Worm (Caenorhabditis elegans) whole organism, early embryonic: ENCODE measurements around the gene ptr-8.
"Not testable (repeated sequence)": the region's sequence is repeated elsewhere in the genome, so short reads cannot be mapped to it uniquely, and the experiment has no call there.

Source experiments
- B0310.2 ChIP-seq: sonication (generic microtip); optimal IDR thresholded peaks from 2 replicates; lab custom pipeline; 2016; ENCODE audit warnings: mild to moderate bottlenecking, missing genetic modification characterization, missing compliant biosample characterization
- F13C5.2 ChIP-seq: sonication (generic microtip); optimal IDR thresholded peaks from 2 replicates; lab custom pipeline; 2017; ENCODE audit warnings: mild to moderate bottlenecking, missing genetic modification characterization, inconsistent platforms, missing compliant biosample characterization
- aly-1 ChIP-seq: sonication (generic microtip); optimal IDR thresholded peaks from 2 replicates; lab custom pipeline; 2016; ENCODE audit warnings: missing genetic modification characterization, missing compliant biosample characterization
- ama-1 ChIP-seq: fragments of 150-350 bp; optimal IDR thresholded peaks from 2 replicates; lab custom pipeline; 2014
- ceh-13 ChIP-seq: fragments of 200-800 bp; sonication (Bioruptor generic); optimal IDR thresholded peaks from 2 replicates; lab custom pipeline; 2018; ENCODE audit warnings: mild to moderate bottlenecking, missing genetic modification characterization, missing compliant biosample characterization
- ceh-36 ChIP-seq: sonication (generic microtip); optimal IDR thresholded peaks from 2 replicates; lab custom pipeline; 2016; ENCODE audit warnings: missing genetic modification characterization, inconsistent platforms, missing compliant biosample characterization
- ets-7 ChIP-seq: sonication (generic microtip); optimal IDR thresholded peaks from 2 replicates; lab custom pipeline; 2016; ENCODE audit warnings: missing genotype, missing genetic modification characterization, missing compliant biosample characterization
- flt-1 ChIP-seq: fragments of 200-800 bp; sonication (Bioruptor generic); IDR thresholded peaks from 2 replicates; pipeline ENCODE4 v1.3.6; 2022; ENCODE audit warnings: missing genetic modification characterization, missing compliant biosample characterization
- hmbx-1 ChIP-seq: sonication (generic microtip); optimal IDR thresholded peaks from 2 replicates; lab custom pipeline; 2016; ENCODE audit warnings: mild to moderate bottlenecking, missing genetic modification characterization, missing compliant biosample characterization
- hmg-4 ChIP-seq: fragments of 200-800 bp; sonication (Bioruptor generic); optimal IDR thresholded peaks from 2 replicates; lab custom pipeline; 2018; ENCODE audit warnings: mild to moderate bottlenecking, missing genetic modification characterization, missing compliant biosample characterization
- hnd-1 ChIP-seq: sonication (generic microtip); optimal IDR thresholded peaks from 2 replicates; lab custom pipeline; 2016; ENCODE audit warnings: missing genetic modification characterization, missing compliant biosample characterization
- pes-1 ChIP-seq: fragments of 200-800 bp; sonication (Bioruptor generic); IDR thresholded peaks from 2 replicates; pipeline ENCODE4 v1.3.6; 2022; ENCODE audit warnings: missing genetic modification reagents, missing genetic modification characterization, missing compliant biosample characterization
- scrt-1 ChIP-seq: fragments of 200-800 bp; sonication (Bioruptor generic); IDR thresholded peaks from 2 replicates; pipeline ENCODE4 v1.3.6; 2022; ENCODE audit warnings: missing genetic modification characterization, missing compliant biosample characterization
- sea-1 ChIP-seq: fragments of 200-800 bp; sonication (Bioruptor generic); conservative IDR thresholded peaks from 2 replicates; pipeline ENCODE4 v1.3.6; 2022; ENCODE audit warnings: missing genetic modification characterization, missing compliant biosample characterization
- tbx-11 ChIP-seq: fragments of 200-800 bp; sonication (Bioruptor generic); IDR thresholded peaks from 2 replicates; pipeline ENCODE4 v1.3.6; 2022; ENCODE audit warnings: missing genetic modification characterization, missing compliant biosample characterization
- tbx-37 ChIP-seq: fragments of 200-800 bp; sonication (Bioruptor generic); conservative IDR thresholded peaks from 2 replicates; pipeline ENCODE4 v1.3.6; 2022; ENCODE audit warnings: missing genetic modification reagents, missing genetic modification characterization, missing compliant biosample characterization
- tra-4 ChIP-seq: sonication (generic microtip); optimal IDR thresholded peaks from 2 replicates; lab custom pipeline; 2017; ENCODE audit warnings: missing genetic modification characterization, missing compliant biosample characterization

ptr-8 gene

DNA sequence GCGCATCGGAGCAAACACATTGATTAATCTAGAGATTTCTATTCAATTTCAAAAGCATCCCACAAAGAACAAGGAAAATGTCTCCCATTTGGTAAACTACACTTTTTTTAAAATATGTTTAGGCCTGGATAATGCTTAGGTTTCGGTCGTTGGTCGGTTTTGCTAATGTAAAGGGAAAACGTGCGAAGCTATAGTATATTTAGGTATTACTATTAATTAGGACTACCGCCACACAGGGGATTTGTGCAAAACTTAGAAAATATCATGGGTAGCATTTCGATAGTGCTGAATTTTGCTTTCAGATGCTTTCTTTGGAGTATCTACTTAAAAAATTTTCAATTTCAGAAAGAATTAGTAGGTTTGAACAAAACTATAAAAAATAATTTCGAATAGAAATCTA, 23.9 kb downstream of the ptr-8 start:
- TF ChIP-seq hmg-4 (GFP tag; lab: Kevin White, UChicago) = no peak
- TF ChIP-seq flt-1 (GFP tag; lab: Robert Waterston, UW) = no peak
- TF ChIP-seq B0310.2 (tag; lab: Kevin White, UChicago) = no peak
- TF ChIP-seq sea-1 (GFP tag; lab: Robert Waterston, UW) = no peak
- no peak for TF ChIP-seq ama-1 (lab: Kevin White, UChicago)
- no peak for TF ChIP-seq tra-4 (tag; lab: Kevin White, UChicago)

DNA sequence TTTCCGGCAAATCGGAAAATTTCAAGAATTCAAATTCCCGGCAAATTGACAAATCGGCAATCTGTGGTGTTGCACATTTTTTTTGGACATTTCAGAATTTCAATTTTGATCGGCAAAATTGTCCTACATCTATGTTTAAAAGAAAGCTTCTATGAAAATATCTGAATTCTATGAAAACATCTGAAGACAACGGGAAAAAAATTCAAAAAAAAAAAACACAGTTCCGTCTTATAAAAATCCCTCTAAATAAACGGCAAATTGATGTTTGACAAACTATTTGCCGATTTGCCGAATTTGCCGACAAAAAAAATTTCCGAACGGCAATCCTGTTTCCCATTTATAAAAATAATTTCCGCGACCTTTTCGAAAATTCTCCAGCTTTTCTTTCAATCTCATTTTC, 25.3 kb downstream of the ptr-8 start, which contains the start of gene F44F4.15:
Gene F44F4.15, plus strand, starts transcription at position 301 of the 400 bp plus-strand sequence.
- TF ChIP-seq pes-1 (GFP tag; lab: Robert Waterston, UW) (no peak), F13C5.2 (tag; lab: Kevin White, UChicago) (no peak), scrt-1 (no peak), ceh-36 (tag; lab: Kevin White, UChicago) (no peak), ceh-13 (GFP tag; lab: Kevin White, UChicago) (no peak), B0310.2 (tag; lab: Kevin White, UChicago) (no peak), sea-1 (GFP tag; lab: Robert Waterston, UW) (no peak), ama-1 (lab: Kevin White, UChicago) (no peak), ets-7 (no peak), aly-1 (tag; lab: Kevin White, UChicago) (no peak), hmbx-1 (tag; lab: Kevin White, UChicago) (no peak), flt-1 (GFP tag; lab: Robert Waterston, UW) (no peak), tbx-37 (GFP tag; lab: Robert Waterston, UW) (no peak), tra-4 (tag; lab: Kevin White, UChicago) (no peak), hnd-1 (no peak), tbx-11 (no peak), hmg-4 (GFP tag; lab: Kevin White, UChicago) (no peak)

DNA sequence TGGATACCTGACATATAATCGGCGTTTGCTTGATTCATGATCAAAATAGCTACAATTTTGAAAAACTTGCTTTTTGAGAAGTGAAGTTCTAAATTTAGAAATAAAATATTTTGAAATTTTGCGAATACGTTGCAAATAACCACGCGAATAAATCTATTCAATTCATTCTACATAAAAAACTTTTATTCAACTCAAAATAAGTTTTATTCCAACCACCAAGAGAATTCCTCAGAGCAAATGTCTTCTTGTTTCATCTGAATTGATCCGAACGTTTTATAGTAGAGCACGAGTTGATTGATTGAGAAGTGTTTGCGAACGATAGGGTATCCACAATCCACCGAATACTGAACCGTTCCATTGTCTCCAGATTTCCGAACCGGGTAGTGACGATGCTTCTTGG, 26.7 kb downstream of the ptr-8 start, which contains the start of gene F44F4.9:
Gene F44F4.9, minus strand, starts transcription at position 101 of the 400 bp plus-strand sequence.
- TF ChIP-seq sea-1 (GFP tag; lab: Robert Waterston, UW) (no peak), aly-1 (tag; lab: Kevin White, UChicago) (no peak), ets-7 (no peak), hnd-1 (no peak), B0310.2 (tag; lab: Kevin White, UChicago) (no peak)

DNA sequence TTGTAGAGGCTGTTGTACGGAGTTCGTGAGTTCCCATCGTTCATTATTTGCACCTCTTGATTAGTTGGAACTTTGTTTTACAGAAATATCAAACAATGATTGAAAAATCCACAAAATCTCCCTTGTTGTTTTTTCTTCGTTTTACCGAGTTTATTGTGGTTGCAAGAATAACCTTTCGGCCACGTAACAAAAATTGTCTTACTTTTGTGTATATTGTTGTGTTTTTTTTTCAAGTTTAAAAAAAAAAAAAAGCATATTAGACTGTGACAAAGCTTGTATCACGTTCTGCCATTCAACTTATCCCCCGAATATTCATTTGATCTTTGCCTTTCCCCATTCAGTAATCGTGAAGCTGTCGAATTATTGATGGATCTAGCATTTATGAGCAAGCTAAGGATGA, 28.1 kb downstream of the ptr-8 start, which contains the start of gene F44F4.10:
Gene F44F4.10, minus strand, starts transcription at position 101 of the 400 bp plus-strand sequence.
- no peak for TF ChIP-seq tbx-11
- no peak for TF ChIP-seq B0310.2 (tag; lab: Kevin White, UChicago)
- TF ChIP-seq hnd-1 = no peak
- no peak for TF ChIP-seq flt-1 (GFP tag; lab: Robert Waterston, UW)
- no peak for TF ChIP-seq ceh-13 (GFP tag; lab: Kevin White, UChicago)
- TF ChIP-seq hmbx-1 (tag; lab: Kevin White, UChicago) = no peak
- TF ChIP-seq ceh-36 (tag; lab: Kevin White, UChicago) = no peak

DNA sequence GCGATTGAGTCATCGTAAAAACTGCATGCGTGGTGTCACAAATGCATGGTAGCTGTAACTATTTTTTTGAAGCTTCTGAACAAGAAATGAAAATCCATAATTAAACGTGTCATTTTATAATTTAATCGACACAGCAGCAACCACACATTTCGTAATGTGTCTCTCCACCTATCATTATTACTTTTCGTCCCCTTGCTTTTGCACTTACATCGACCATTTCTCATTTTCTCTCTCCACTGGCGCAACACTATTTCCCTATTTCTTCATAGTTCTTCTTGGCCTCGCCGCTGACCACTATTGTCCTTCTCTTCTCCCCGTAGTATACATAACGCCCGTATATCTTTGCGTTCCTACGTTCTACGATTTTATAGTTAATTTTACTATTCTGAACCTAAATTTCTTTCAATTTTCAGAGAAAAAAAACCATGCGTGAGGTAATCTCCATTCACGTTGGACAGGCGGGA, 29.2 kb downstream of the ptr-8 start, which contains the start of gene tba-4:
Gene tba-4, plus strand, starts transcription at position 414 of the 464 bp plus-strand sequence.
- TF ChIP-seq B0310.2 (tag; lab: Kevin White, UChicago) (no peak), aly-1 (tag; lab: Kevin White, UChicago) (no peak), flt-1 (GFP tag; lab: Robert Waterston, UW) (no peak), pes-1 (GFP tag; lab: Robert Waterston, UW) (no peak), scrt-1 (no peak), F13C5.2 (tag; lab: Kevin White, UChicago) (no peak), ceh-13 (GFP tag; lab: Kevin White, UChicago) (no peak), ceh-36 (tag; lab: Kevin White, UChicago) (no peak), tbx-11 (no peak), tbx-37 (GFP tag; lab: Robert Waterston, UW) (no peak), ama-1 (lab: Kevin White, UChicago) (no peak), ets-7 (no peak), sea-1 (GFP tag; lab: Robert Waterston, UW) (no peak), hmg-4 (GFP tag; lab: Kevin White, UChicago) (no peak), tra-4 (tag; lab: Kevin White, UChicago) (no peak), hmbx-1 (tag; lab: Kevin White, UChicago) (no peak), hnd-1 (no peak)

DNA sequence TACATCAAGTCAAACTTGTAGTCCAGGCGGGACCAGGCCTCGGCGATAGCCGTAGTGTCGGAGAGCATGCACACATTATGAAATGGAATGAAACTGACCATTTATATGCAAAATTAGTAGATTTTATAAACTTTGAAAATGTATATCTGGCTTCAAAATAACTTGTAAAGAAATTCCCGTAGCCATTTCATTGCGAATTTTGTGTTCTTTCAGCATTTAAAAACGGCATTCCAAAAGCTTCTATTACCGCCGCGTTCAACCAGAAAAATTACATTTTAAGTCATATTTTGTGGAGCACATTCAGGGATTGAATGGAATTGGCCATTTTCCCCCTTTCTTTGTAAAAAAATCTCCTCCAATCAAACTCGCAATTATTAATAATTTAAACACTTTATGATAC, 33.8 kb downstream of the ptr-8 start, which contains the start of gene Y19D2B.1:
Gene Y19D2B.1, minus strand, starts transcription at position 101 of the 400 bp plus-strand sequence.
- not testable (repeated sequence) for TF ChIP-seq flt-1 (GFP tag; lab: Robert Waterston, UW); pes-1 (GFP tag; lab: Robert Waterston, UW); ama-1 (lab: Kevin White, UChicago)

DNA sequence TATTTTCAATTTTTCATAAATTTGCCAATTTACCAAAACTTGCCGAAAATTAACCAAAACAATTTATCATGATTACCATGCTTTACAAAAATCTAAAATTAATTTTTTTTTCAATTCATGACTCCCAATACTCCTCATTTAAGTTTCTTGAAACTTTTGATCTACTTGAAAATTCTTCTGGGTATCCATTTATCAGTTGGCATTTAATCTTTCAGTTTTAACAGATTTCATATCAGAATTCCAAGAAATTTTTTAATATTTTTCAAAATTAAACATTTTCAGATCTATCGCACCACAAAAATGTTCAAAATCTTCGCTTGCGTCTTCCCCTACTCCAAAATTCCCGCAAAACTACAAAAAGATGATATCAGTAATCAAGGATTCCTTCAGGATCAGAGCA, 34.9 kb downstream of the ptr-8 start, which contains the start of gene Y19D2B.2:
Gene Y19D2B.2, plus strand, starts transcription at position 301 of the 400 bp plus-strand sequence.
- TF ChIP-seq scrt-1 (no peak), hmbx-1 (tag; lab: Kevin White, UChicago) (no peak)

DNA sequence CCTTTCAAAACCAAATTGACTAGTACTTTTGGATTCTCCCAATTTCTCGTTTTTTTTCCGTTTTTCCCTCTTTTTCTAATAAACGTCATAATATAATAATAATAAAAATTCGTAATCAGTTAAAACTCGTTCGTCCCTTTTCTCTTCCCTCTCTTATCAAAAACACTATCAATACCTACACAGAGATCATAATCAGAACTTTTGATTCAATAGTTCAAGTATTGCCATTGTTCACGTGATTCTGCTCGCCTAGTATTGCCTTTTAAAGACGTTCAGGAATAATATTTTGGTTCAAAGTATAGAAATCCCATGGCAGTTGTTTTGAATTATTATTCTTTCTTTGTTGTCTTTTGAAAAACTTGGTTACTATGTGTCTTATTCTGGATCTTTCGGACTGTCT, 35.6 kb downstream of the ptr-8 start:
- TF ChIP-seq tbx-37 (GFP tag; lab: Robert Waterston, UW) (no peak), aly-1 (tag; lab: Kevin White, UChicago) (no peak), sea-1 (GFP tag; lab: Robert Waterston, UW) (no peak), ceh-36 (tag; lab: Kevin White, UChicago) (no peak), tbx-11 (no peak), pes-1 (GFP tag; lab: Robert Waterston, UW) (no peak), ets-7 (no peak), ceh-13 (GFP tag; lab: Kevin White, UChicago) (no peak)
